Fruit fly (Drosophila melanogaster) whole organism, embryonic: ENCODE results near the gene Ten-m.

ENCODE experiments used
- Adf1 ChIP-seq: fragments of 200-800 bp; sonication (Bioruptor generic); IDR thresholded peaks from 2 replicates; pipeline ENCODE4 v1.3.6; 2022; ENCODE audit warnings: missing biosample characterization, missing genetic modification characterization
- Awh ChIP-seq: fragments of 200-800 bp; sonication (Bioruptor generic); IDR thresholded peaks from 2 replicates; pipeline ENCODE4, ENCODE4 v1.3.6; 2022; ENCODE audit warnings: missing biosample characterization, missing genetic modification characterization
- Bgb ChIP-seq: fragments of 200-800 bp; sonication (Bioruptor generic); IDR thresholded peaks from 2 replicates; pipeline ENCODE4 v1.3.6; 2022; ENCODE audit warnings: missing biosample characterization, missing genetic modification characterization; ENCODE audit not compliant: partially characterized antibody
- Bteb2 ChIP-seq: fragments of 200-800 bp; sonication (Bioruptor generic); optimal IDR thresholded peaks from 2 replicates; lab custom pipeline; 2016; ENCODE audit warnings: missing biosample characterization, missing genetic modification characterization
- CG11456 ChIP-seq: fragments of 200-800 bp; sonication (Bioruptor generic); IDR thresholded peaks from 3 replicates; pipeline ENCODE4 v1.3.6; 2022; ENCODE audit warnings: missing biosample characterization, missing genetic modification characterization
- CG13287 ChIP-seq: fragments of 200-800 bp; sonication (Bioruptor generic); IDR thresholded peaks from 2 replicates; pipeline ENCODE4 v1.3.6; 2022; ENCODE audit warnings: missing biosample characterization, missing genetic modification characterization; ENCODE audit not compliant: partially characterized antibody
- CG14710 ChIP-seq: fragments of 200-800 bp; sonication (Bioruptor generic); optimal IDR thresholded peaks from 3 replicates; lab custom pipeline; 2019; ENCODE audit warnings: missing biosample characterization, mild to moderate bottlenecking, missing genetic modification characterization, moderate library complexity
- CG1529 ChIP-seq: fragments of 200-800 bp; sonication (Bioruptor generic); optimal IDR thresholded peaks from 3 replicates; lab custom pipeline; 2018; ENCODE audit warnings: missing biosample characterization, missing genetic modification characterization
- CG15479 ChIP-seq: fragments of 200-800 bp; sonication (Bioruptor generic); optimal IDR thresholded peaks from 3 replicates; lab custom pipeline; 2019; ENCODE audit warnings: missing biosample characterization, mild to moderate bottlenecking, missing genetic modification characterization, moderate library complexity
- CG17802 ChIP-seq: fragments of 200-800 bp; sonication (Bioruptor generic); optimal IDR thresholded peaks from 2 replicates; lab custom pipeline; 2018; ENCODE audit warnings: missing biosample characterization, mild to moderate bottlenecking, missing genetic modification characterization, moderate library complexity
- CG17829 ChIP-seq: fragments of 200-800 bp; optimal IDR thresholded peaks from 2 replicates; lab custom pipeline; 2019; ENCODE audit warnings: missing biosample characterization, mild to moderate bottlenecking, missing genetic modification characterization, moderate library complexity
- CG18476 ChIP-seq: fragments of 200-800 bp; sonication (Bioruptor generic); optimal IDR thresholded peaks from 2 replicates; lab custom pipeline; 2016; ENCODE audit warnings: missing biosample characterization, mild to moderate bottlenecking, missing genetic modification characterization
- CG2199 ChIP-seq: fragments of 200-800 bp; sonication (Bioruptor generic); IDR thresholded peaks from 3 replicates; pipeline ENCODE4 v1.3.6; 2022; ENCODE audit warnings: missing biosample characterization, missing genetic modification characterization
- CG2875 ChIP-seq: fragments of 200-800 bp; sonication (Bioruptor generic); optimal IDR thresholded peaks from 2 replicates; lab custom pipeline; 2017; ENCODE audit warnings: missing biosample characterization, mild to moderate bottlenecking, missing genetic modification characterization, missing genetic modification reagents
- CG33557 ChIP-seq: fragments of 200-800 bp; sonication (Bioruptor generic); optimal IDR thresholded peaks from 2 replicates; lab custom pipeline; 2019; ENCODE audit warnings: missing biosample characterization, mild to moderate bottlenecking, missing genetic modification characterization, moderate library complexity
- CG4424 ChIP-seq: fragments of 200-800 bp; sonication (Bioruptor generic); optimal IDR thresholded peaks from 3 replicates; lab custom pipeline; 2016; ENCODE audit warnings: missing biosample characterization, missing genetic modification characterization
- CG4730 ChIP-seq: fragments of 200-800 bp; sonication (Bioruptor generic); IDR thresholded peaks from 2 replicates; pipeline ENCODE4 v1.3.6; 2022; ENCODE audit warnings: missing biosample characterization, missing genetic modification characterization
- CG8924 ChIP-seq: fragments of 200-800 bp; optimal IDR thresholded peaks from 3 replicates; lab custom pipeline; 2019; ENCODE audit warnings: missing biosample characterization, mild to moderate bottlenecking, missing genetic modification characterization, moderate library complexity
- CG9797 ChIP-seq: fragments of 200-800 bp; sonication (Bioruptor generic); optimal IDR thresholded peaks from 3 replicates; lab custom pipeline; 2018; ENCODE audit warnings: missing biosample characterization, mild to moderate bottlenecking, missing genetic modification characterization
- CHES-1-like ChIP-seq: fragments of 200-800 bp; sonication (Bioruptor generic); optimal IDR thresholded peaks from 2 replicates; lab custom pipeline; 2016; ENCODE audit warnings: missing biosample characterization, missing genetic modification characterization
- CrebB ChIP-seq: fragments of 200-800 bp; sonication (Bioruptor generic); optimal IDR thresholded peaks from 3 replicates; lab custom pipeline; 2018; ENCODE audit warnings: missing biosample characterization, mild to moderate bottlenecking, missing genetic modification characterization
- Eip74EF ChIP-seq, 2 experiments: fragments of 200-800 bp in 1 of 2; fragments of >200 bp in 1 of 2; sonication (Bioruptor generic) in 1 of 2; optimal IDR thresholded peaks; 2 replicates each; lab custom pipeline; 2017 to 2019; ENCODE audit warnings: missing biosample characterization in 2 of 2, missing genetic modification characterization in 2 of 2, mild to moderate bottlenecking in 1 of 2, moderate library complexity in 1 of 2
- Ets65A ChIP-seq: fragments of 200-800 bp; sonication (Bioruptor generic); peaks from one replicate; lab custom pipeline; 2016; ENCODE audit warnings: missing biosample characterization, missing genetic modification characterization
- H2.0 ChIP-seq: fragments of 200-800 bp; sonication (Bioruptor generic); IDR thresholded peaks from 2 replicates; pipeline ENCODE4 v1.3.6; 2022; ENCODE audit warnings: missing biosample characterization, missing genetic modification characterization
- HLH4C ChIP-seq: fragments of 200-800 bp; sonication (Bioruptor generic); IDR thresholded peaks from 3 replicates; pipeline ENCODE4 v1.3.6; 2022; ENCODE audit warnings: missing biosample characterization, missing genetic modification characterization; ENCODE audit not compliant: partially characterized antibody
- Hey ChIP-seq: fragments of 200-800 bp; sonication (Bioruptor generic); optimal IDR thresholded peaks from 3 replicates; lab custom pipeline; 2018; ENCODE audit warnings: missing biosample characterization, mild to moderate bottlenecking, missing genetic modification characterization
- Lhr ChIP-seq: fragments of 200-800 bp; sonication (Bioruptor generic); optimal IDR thresholded peaks from 3 replicates; lab custom pipeline; 2017; ENCODE audit warnings: mild to moderate bottlenecking, missing biosample characterization, missing genetic modification reagents, missing genetic modification characterization
- Lim3 ChIP-seq: fragments of 200-800 bp; sonication (Bioruptor generic); IDR thresholded peaks from 2 replicates; pipeline ENCODE4 v1.3.6; 2022; ENCODE audit warnings: missing biosample characterization, missing genetic modification characterization
- NC2β ChIP-seq: fragments of 200-800 bp; sonication (Bioruptor generic); optimal IDR thresholded peaks from 2 replicates; lab custom pipeline; 2016; ENCODE audit warnings: missing biosample characterization, missing genetic modification characterization
- Rx ChIP-seq: fragments of 200-800 bp; sonication (Bioruptor generic); IDR thresholded peaks from 2 replicates; pipeline ENCODE4 v1.3.6; 2022; ENCODE audit warnings: missing biosample characterization, missing genetic modification characterization
- Stat92E ChIP-seq, 3 experiments: fragments of >200 bp in 2 of 3; fragments of 200-800 bp in 1 of 3; sonication (Bioruptor generic) in 1 of 3; optimal IDR thresholded peaks; 2 replicates each; lab custom pipeline; 2017 to 2019; ENCODE audit warnings: missing biosample characterization in 3 of 3, missing genetic modification characterization in 3 of 3, mild to moderate bottlenecking in 1 of 3, moderate library complexity in 1 of 3
- al ChIP-seq: fragments of 200-800 bp; sonication (Bioruptor generic); IDR thresholded peaks from 2 replicates; pipeline ENCODE4 v1.3.6; 2022; ENCODE audit warnings: missing biosample characterization, missing genetic modification characterization
- amos ChIP-seq: fragments of 200-800 bp; sonication (Bioruptor generic); IDR thresholded peaks from 2 replicates; pipeline ENCODE4 v1.3.6; 2022; ENCODE audit warnings: missing biosample characterization, missing genetic modification characterization; ENCODE audit not compliant: partially characterized antibody
- bab2 ChIP-seq: fragments of 200-800 bp; sonication (Bioruptor generic); optimal IDR thresholded peaks from 2 replicates; lab custom pipeline; 2016; ENCODE audit warnings: missing biosample characterization, missing genetic modification characterization
- cg ChIP-seq: fragments of 200-800 bp; sonication (Bioruptor generic); optimal IDR thresholded peaks from 3 replicates; lab custom pipeline; 2019; ENCODE audit warnings: missing biosample characterization, mild to moderate bottlenecking, missing genetic modification characterization, moderate library complexity
- ewg ChIP-seq: fragments of 200-800 bp; sonication (Bioruptor generic); optimal IDR thresholded peaks from 3 replicates; lab custom pipeline; 2017; ENCODE audit warnings: mild to moderate bottlenecking, missing biosample characterization, missing genetic modification reagents, missing genetic modification characterization
- gce ChIP-seq: fragments of 200-800 bp; sonication (Bioruptor generic); IDR thresholded peaks from 3 replicates; pipeline ENCODE4 v1.3.6; 2022; ENCODE audit warnings: missing biosample characterization, missing genetic modification characterization
- gsb-n ChIP-seq: fragments of 200-800 bp; sonication (Bioruptor generic); optimal IDR thresholded peaks from 3 replicates; lab custom pipeline; 2018; ENCODE audit warnings: missing biosample characterization, mild to moderate bottlenecking, missing genetic modification characterization
- hbn ChIP-seq: fragments of 200-800 bp; sonication (Bioruptor generic); IDR thresholded peaks from 2 replicates; pipeline ENCODE4 v1.3.6; 2022; ENCODE audit warnings: missing biosample characterization, missing genetic modification characterization; ENCODE audit not compliant: partially characterized antibody
- knrl ChIP-seq: fragments of 200-800 bp; sonication (Bioruptor generic); IDR thresholded peaks from 3 replicates; pipeline ENCODE4 v1.3.6; 2022; ENCODE audit warnings: missing biosample characterization, missing genetic modification characterization; ENCODE audit not compliant: partially characterized antibody
- mam ChIP-seq: fragments of 200-800 bp; sonication (Bioruptor generic); optimal IDR thresholded peaks from 3 replicates; lab custom pipeline; 2016; ENCODE audit warnings: missing biosample characterization, missing genetic modification characterization
- onecut ChIP-seq: fragments of 200-800 bp; sonication (Bioruptor generic); IDR thresholded peaks from 2 replicates; pipeline ENCODE4 v1.3.6; 2022; ENCODE audit warnings: missing biosample characterization, missing genetic modification characterization
- pfk ChIP-seq: fragments of 200-800 bp; sonication (Bioruptor generic); optimal IDR thresholded peaks from 2 replicates; lab custom pipeline; 2018; ENCODE audit warnings: missing biosample characterization, mild to moderate bottlenecking, missing genetic modification characterization, moderate library complexity
- sqz ChIP-seq: fragments of 200-800 bp; sonication (Bioruptor generic); optimal IDR thresholded peaks from 3 replicates; lab custom pipeline; 2018; ENCODE audit warnings: missing biosample characterization, mild to moderate bottlenecking, missing genetic modification characterization
- tgo ChIP-seq: fragments of 200-800 bp; sonication (Bioruptor generic); IDR thresholded peaks from 3 replicates; pipeline ENCODE4 v1.3.6; 2022; ENCODE audit warnings: missing biosample characterization, missing genetic modification characterization
- tna ChIP-seq: fragments of 200-800 bp; sonication (Bioruptor generic); IDR thresholded peaks from 2 replicates; pipeline ENCODE4 v1.3.6; 2022; ENCODE audit warnings: missing biosample characterization, missing genetic modification characterization; ENCODE audit not compliant: partially characterized antibody
- vvl ChIP-seq: fragments of 200-800 bp; sonication (Bioruptor generic); IDR thresholded peaks from 2 replicates; pipeline ENCODE4 v1.3.6; 2022; ENCODE audit warnings: missing biosample characterization, missing genetic modification characterization
- zfh2 ChIP-seq: fragments of 200-800 bp; sonication (Bioruptor generic); optimal IDR thresholded peaks from 2 replicates; lab custom pipeline; 2016; ENCODE audit warnings: missing biosample characterization, missing genetic modification characterization

The Ten-m gene

DNA sequence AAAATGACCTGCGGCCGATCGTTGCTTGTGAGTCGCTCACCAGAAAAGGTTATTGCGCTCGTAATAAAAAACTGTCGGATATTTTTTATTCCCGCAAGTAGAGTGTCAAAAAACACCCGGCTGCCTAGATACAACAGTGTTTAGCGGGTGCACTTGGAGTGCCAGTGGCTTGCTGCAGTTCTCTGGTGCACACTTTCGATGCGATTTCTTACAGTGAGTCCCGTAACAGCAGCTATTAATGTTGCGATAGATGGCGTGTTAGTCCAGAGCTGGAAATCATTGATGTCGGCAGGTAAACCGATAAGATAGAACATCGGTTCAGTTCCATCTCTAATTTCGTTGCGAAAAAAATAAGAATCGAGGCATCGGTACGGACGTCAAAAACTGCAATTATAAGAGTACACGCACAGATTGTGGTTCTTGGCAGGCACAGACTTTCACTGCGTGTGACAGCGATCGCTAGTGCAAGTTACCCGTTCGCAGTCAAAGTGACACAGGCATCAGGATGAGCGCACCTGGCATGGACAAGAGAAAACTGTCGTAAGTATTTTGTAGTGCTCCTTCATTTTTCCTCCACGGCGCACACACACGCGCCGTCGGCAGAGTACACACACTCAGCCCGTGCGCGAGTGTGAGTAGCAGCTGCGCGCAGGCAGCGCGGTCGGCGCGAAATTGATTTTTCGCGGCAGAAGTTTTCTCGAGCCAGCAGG lies 140.3 kb downstream of the Ten-m start, which contains the start of gene Csp (continued):
- TF ChIP-seq tna (GFP tag; lab: Robert Waterston, UW) (peak; percentile 35; the same call in 1 of the 2 replicates), CHES-1-like (GFP tag; lab: Kevin White, UChicago) (peak; percentile 63), mam (peak; percentile 32), onecut (GFP tag; lab: Robert Waterston, UW) (peak; percentile 99), zfh2 (GFP tag; lab: Kevin White, UChicago) (peak; percentile 12), CG17829 (peak; percentile 19), Lim3 (GFP tag; lab: Robert Waterston, UW) (no peak), CG2875 (no peak), Rx (no peak), H2.0 (peak; percentile 11; the same call in 1 of the 2 replicates), gsb-n (no peak), CG4424 (GFP tag; lab: Kevin White, UChicago) (no peak), Stat92E (GFP tag; optimal IDR thresholded peaks at IDR 0.05; lab: Kevin White, UChicago) (peak in 1 of 3 experiments; percentile 63), pfk (peak; percentile 18), CG33557 (GFP tag; lab: Kevin White, UChicago) (peak; percentile 22), Bteb2 (GFP tag; lab: Kevin White, UChicago) (no peak), CG15479 (GFP tag; lab: Kevin White, UChicago) (peak; percentile 79), hbn (GFP tag; lab: Robert Waterston, UW) (peak; percentile 58), CG11456 (GFP tag; lab: Robert Waterston, UW) (peak; percentile 56; the same call in 1 of the 3 replicates), NC2β (GFP tag; lab: Kevin White, UChicago) (peak; percentile 34), Ets65A (GFP tag; lab: Kevin White, UChicago) (peak; percentile 18), cg (GFP tag; lab: Kevin White, UChicago) (peak; percentile 90), bab2 (GFP tag; lab: Kevin White, UChicago) (peak; percentile 24), CrebB (peak; percentile 26), knrl (GFP tag; lab: Robert Waterston, UW) (no peak), tgo (GFP tag; lab: Robert Waterston, UW) (0 out of 3 replicates have a peak, but pooled peaks have one; percentile 25), CG8924 (tag; lab: Kevin White, UChicago) (peak; percentile 24), gce (no peak), CG17802 (tag; lab: Kevin White, UChicago) (peak; percentile 46), vvl (GFP tag; lab: Robert Waterston, UW) (peak; percentile 45; the same call in 1 of the 2 replicates), Hey (peak; percentile 13), Eip74EF (GFP tag; optimal IDR thresholded peaks at IDR 0.05; lab: Kevin White, UChicago) (peak in 1 of 2 experiments; percentile 29), CG2199 (GFP tag; lab: Robert Waterston, UW) (peak; percentile 99), CG1529 (GFP tag; lab: Kevin White, UChicago) (no peak), CG18476 (GFP tag; lab: Kevin White, UChicago) (no peak), ewg (GFP tag; lab: Kevin White, UChicago) (peak; percentile 84), Bgb (peak; percentile 57; the same call in 1 of the 2 replicates), Adf1 (peak; percentile 96), CG14710 (tag; lab: Kevin White, UChicago) (peak; percentile 69), HLH4C (GFP tag; lab: Robert Waterston, UW) (peak; percentile 46; the same call in 1 of the 3 replicates), al (GFP tag; lab: Robert Waterston, UW) (0 out of 2 replicates have a peak, but pooled peaks have one; percentile 13), Lhr (peak; percentile 10), CG4730 (no peak), CG9797 (GFP tag; lab: Kevin White, UChicago) (peak; percentile 47), sqz (GFP tag; lab: Kevin White, UChicago) (peak; percentile 77), amos (peak; percentile 68), Awh (GFP tag; lab: Robert Waterston, UW) (0 out of 2 replicates have a peak, but pooled peaks have one; percentile 14), CG13287 (peak; percentile 62)
